Fruit fly (Drosophila melanogaster) whole organism, embryonic: ENCODE results near the gene CG16965.

Experiments
- Abd-B ChIP-seq: fragments of 200-800 bp; sonication (Bioruptor generic); optimal IDR thresholded peaks from 2 replicates; lab custom pipeline; 2018; ENCODE audit warnings: missing biosample characterization, mild to moderate bottlenecking, missing genetic modification characterization, moderate library complexity
- Atf3 ChIP-seq: fragments of 200-800 bp; sonication (Bioruptor generic); optimal IDR thresholded peaks from 3 replicates; lab custom pipeline; 2016; ENCODE audit warnings: missing biosample characterization, missing genetic modification characterization
- CG10267 ChIP-seq: fragments of 200-800 bp; sonication (Bioruptor generic); optimal IDR thresholded peaks from 2 replicates; lab custom pipeline; 2018; ENCODE audit warnings: missing biosample characterization, mild to moderate bottlenecking, missing genetic modification characterization, moderate library complexity
- CG10979 ChIP-seq: fragments of 200-800 bp; sonication (Bioruptor generic); optimal IDR thresholded peaks from 2 replicates; lab custom pipeline; 2018; ENCODE audit warnings: missing biosample characterization, mild to moderate bottlenecking, missing genetic modification characterization, moderate library complexity
- CG11456 ChIP-seq: fragments of 200-800 bp; sonication (Bioruptor generic); IDR thresholded peaks from 3 replicates; pipeline ENCODE4 v1.3.6; 2022; ENCODE audit warnings: missing biosample characterization, missing genetic modification characterization
- CG11723 ChIP-seq: fragments of 200-800 bp; sonication (Bioruptor generic); optimal IDR thresholded peaks from 2 replicates; lab custom pipeline; 2017; ENCODE audit warnings: missing biosample characterization, mild to moderate bottlenecking, missing genetic modification characterization
- CG13123 ChIP-seq: fragments of 200-800 bp; sonication (Bioruptor generic); optimal IDR thresholded peaks from 2 replicates; lab custom pipeline; 2016; ENCODE audit warnings: missing biosample characterization, missing genetic modification characterization
- CG13424 ChIP-seq: fragments of 200-800 bp; sonication (Bioruptor generic); optimal IDR thresholded peaks from 2 replicates; lab custom pipeline; 2019; ENCODE audit warnings: missing biosample characterization, mild to moderate bottlenecking, missing genetic modification characterization, moderate library complexity
- CG13894 ChIP-seq: fragments of 200-800 bp; sonication (Bioruptor generic); optimal IDR thresholded peaks from 3 replicates; lab custom pipeline; 2018; ENCODE audit warnings: missing biosample characterization, mild to moderate bottlenecking, missing genetic modification characterization, moderate library complexity
- CG1603 ChIP-seq: fragments of 200-800 bp; sonication (Bioruptor generic); optimal IDR thresholded peaks from 2 replicates; lab custom pipeline; 2019; ENCODE audit warnings: missing biosample characterization, mild to moderate bottlenecking, missing genetic modification characterization, moderate library complexity
- CG1792 ChIP-seq: fragments of 200-800 bp; sonication (Bioruptor generic); optimal IDR thresholded peaks from 2 replicates; lab custom pipeline; 2016; ENCODE audit warnings: missing biosample characterization, missing genetic modification characterization
- CG2120 ChIP-seq: fragments of 200-800 bp; sonication (Bioruptor generic); optimal IDR thresholded peaks from 3 replicates; lab custom pipeline; 2016; ENCODE audit warnings: missing biosample characterization, missing genetic modification characterization
- CG2678 ChIP-seq: fragments of 200-800 bp; sonication (Bioruptor generic); optimal IDR thresholded peaks from 3 replicates; lab custom pipeline; 2019; ENCODE audit warnings: missing biosample characterization, mild to moderate bottlenecking, missing genetic modification characterization, moderate library complexity
- CG30403 ChIP-seq: fragments of 200-800 bp; sonication (Bioruptor generic); optimal IDR thresholded peaks from 3 replicates; lab custom pipeline; 2016; ENCODE audit warnings: missing biosample characterization, missing genetic modification characterization
- CG31388 ChIP-seq: fragments of 200-800 bp; sonication (Bioruptor generic); optimal IDR thresholded peaks from 2 replicates; lab custom pipeline; 2016; ENCODE audit warnings: missing biosample characterization, missing genetic modification characterization
- CG33213 ChIP-seq: fragments of 200-800 bp; sonication (Bioruptor generic); optimal IDR thresholded peaks from 3 replicates; lab custom pipeline; 2016; ENCODE audit warnings: missing biosample characterization, missing genetic modification characterization
- CG42726 ChIP-seq: fragments of 200-800 bp; sonication (Bioruptor generic); IDR thresholded peaks from 2 replicates; pipeline ENCODE4 v1.3.6; 2022; ENCODE audit warnings: missing biosample characterization, missing genetic modification characterization; ENCODE audit not compliant: partially characterized antibody
- CG8944 ChIP-seq: fragments of 200-800 bp; sonication (Bioruptor generic); optimal IDR thresholded peaks from 3 replicates; lab custom pipeline; 2016; ENCODE audit warnings: missing biosample characterization, missing genetic modification characterization
- D19B ChIP-seq: fragments of 200-800 bp; sonication (Bioruptor generic); optimal IDR thresholded peaks from 2 replicates; lab custom pipeline; 2017; ENCODE audit warnings: missing biosample characterization, mild to moderate bottlenecking, missing genetic modification characterization
- Dbx ChIP-seq: fragments of 200-800 bp; sonication (Bioruptor generic); IDR thresholded peaks from 3 replicates; pipeline ENCODE4 v1.3.6; 2022; ENCODE audit warnings: missing biosample characterization, missing genetic modification characterization
- HHEX ChIP-seq: fragments of 200-800 bp; sonication (Bioruptor generic); optimal IDR thresholded peaks from 3 replicates; lab custom pipeline; 2017; ENCODE audit warnings: missing biosample characterization, mild to moderate bottlenecking, missing genetic modification characterization, missing genetic modification reagents
- HLH54F ChIP-seq: fragments of 200-800 bp; sonication (Bioruptor generic); optimal IDR thresholded peaks from 3 replicates; lab custom pipeline; 2016; ENCODE audit warnings: missing biosample characterization, missing genetic modification characterization
- Hmr ChIP-seq: fragments of 200-800 bp; sonication (Bioruptor generic); optimal IDR thresholded peaks from 3 replicates; lab custom pipeline; 2017; ENCODE audit warnings: mild to moderate bottlenecking, missing biosample characterization, missing genetic modification reagents, missing genetic modification characterization
- Mad ChIP-seq: fragments of 200-800 bp; sonication (Bioruptor generic); optimal IDR thresholded peaks from 2 replicates; lab custom pipeline; 2016; ENCODE audit warnings: missing biosample characterization, missing genetic modification characterization
- Nf-YB ChIP-seq: fragments of 200-800 bp; sonication (Bioruptor generic); optimal IDR thresholded peaks from 3 replicates; lab custom pipeline; 2019; ENCODE audit warnings: missing biosample characterization, mild to moderate bottlenecking, missing genetic modification characterization, moderate library complexity
- Oli ChIP-seq: fragments of 200-800 bp; sonication (Bioruptor generic); optimal IDR thresholded peaks from 2 replicates; lab custom pipeline; 2018; ENCODE audit warnings: missing biosample characterization, mild to moderate bottlenecking, missing genetic modification characterization, moderate library complexity
- Scr ChIP-seq: fragments of 200-800 bp; sonication (Bioruptor generic); IDR thresholded peaks from 2 replicates; pipeline ENCODE4 v1.3.6; 2022; ENCODE audit warnings: missing biosample characterization, missing genetic modification characterization; ENCODE audit not compliant: partially characterized antibody
- Sin3A ChIP-seq: fragments of >200 bp; optimal IDR thresholded peaks from 2 replicates; lab custom pipeline; 2018
- Spps ChIP-seq: fragments of 200-800 bp; sonication (Bioruptor generic); optimal IDR thresholded peaks from 2 replicates; lab custom pipeline; 2018; ENCODE audit warnings: missing biosample characterization, mild to moderate bottlenecking, missing genetic modification characterization
- YL-1 ChIP-seq: fragments of 200-800 bp; sonication (Bioruptor generic); optimal IDR thresholded peaks from 3 replicates; lab custom pipeline; 2017; ENCODE audit warnings: missing biosample characterization, mild to moderate bottlenecking, missing genetic modification characterization
- bab2 ChIP-seq: fragments of 200-800 bp; sonication (Bioruptor generic); optimal IDR thresholded peaks from 2 replicates; lab custom pipeline; 2016; ENCODE audit warnings: missing biosample characterization, missing genetic modification characterization
- bcd ChIP-seq: fragments of 200-800 bp; sonication (Bioruptor generic); optimal IDR thresholded peaks from 2 replicates; lab custom pipeline; 2017; ENCODE audit warnings: missing biosample characterization, mild to moderate bottlenecking, missing genetic modification characterization
- btn ChIP-seq: fragments of 200-800 bp; sonication (Bioruptor generic); optimal IDR thresholded peaks from 2 replicates; lab custom pipeline; 2016; ENCODE audit warnings: missing biosample characterization, missing genetic modification characterization
- chm ChIP-seq: fragments of 200-800 bp; sonication (Bioruptor generic); IDR thresholded peaks from 2 replicates; pipeline ENCODE4 v1.3.6; 2022; ENCODE audit warnings: missing biosample characterization, missing genetic modification characterization
- dati ChIP-seq: fragments of 200-800 bp; sonication (Bioruptor generic); IDR thresholded peaks from 2 replicates; pipeline ENCODE4 v1.3.6; 2022; ENCODE audit warnings: missing biosample characterization, missing genetic modification characterization
- dpn ChIP-seq, 2 experiments: fragments of 200-800 bp; sonication (Bioruptor generic); optimal IDR thresholded peaks; 3 replicates each; lab custom pipeline; 2016; ENCODE audit warnings: missing biosample characterization in 2 of 2, missing genetic modification characterization in 2 of 2
- exex ChIP-seq: fragments of 200-800 bp; sonication (Bioruptor generic); optimal IDR thresholded peaks from 4 replicates; lab custom pipeline; 2018; ENCODE audit warnings: missing biosample characterization, mild to moderate bottlenecking, missing genetic modification characterization, moderate library complexity
- grau ChIP-seq: fragments of 200-800 bp; optimal IDR thresholded peaks from 3 replicates; lab custom pipeline; 2019; ENCODE audit warnings: missing biosample characterization, mild to moderate bottlenecking, missing genetic modification characterization, moderate library complexity
- gt ChIP-seq: fragments of 200-800 bp; sonication (Bioruptor generic); IDR thresholded peaks from 2 replicates; pipeline ENCODE4 v1.3.6; 2022; ENCODE audit warnings: missing biosample characterization, missing genetic modification characterization
- jumu ChIP-seq: fragments of 200-800 bp; sonication (Bioruptor generic); optimal IDR thresholded peaks from 3 replicates; lab custom pipeline; 2016; ENCODE audit warnings: missing biosample characterization, missing genetic modification characterization
- ken ChIP-seq: fragments of 200-800 bp; sonication (Bioruptor generic); IDR thresholded peaks from 3 replicates; pipeline ENCODE4 v1.3.6; 2022; ENCODE audit warnings: missing biosample characterization, missing genetic modification characterization
- lov ChIP-seq, 2 experiments: fragments of 200-800 bp in 1 of 2; fragments of >200 bp in 1 of 2; sonication (Bioruptor generic) in 1 of 2; IDR thresholded peaks in 1 of 2; optimal IDR thresholded peaks in 1 of 2; 2 replicates in 1 of 2; 3 replicates in 1 of 2; pipeline versions ENCODE4 v1.3.6 to Lab custom; 2017 to 2022; ENCODE audit warnings: missing biosample characterization in 1 of 2, missing genetic modification characterization in 1 of 2
- mam ChIP-seq: fragments of 200-800 bp; sonication (Bioruptor generic); optimal IDR thresholded peaks from 3 replicates; lab custom pipeline; 2016; ENCODE audit warnings: missing biosample characterization, missing genetic modification characterization
- nerfin-2 ChIP-seq: fragments of 200-800 bp; sonication (Bioruptor generic); IDR thresholded peaks from 2 replicates; pipeline ENCODE4 v1.3.6; 2022; ENCODE audit warnings: missing biosample characterization, missing genetic modification characterization; ENCODE audit not compliant: partially characterized antibody
- otp ChIP-seq: fragments of 200-800 bp; sonication (Bioruptor generic); IDR thresholded peaks from 3 replicates; pipeline ENCODE4, ENCODE4 v1.3.6; 2022; ENCODE audit warnings: missing biosample characterization, missing genetic modification characterization
- p53 ChIP-seq: fragments of 200-800 bp; sonication (Bioruptor generic); optimal IDR thresholded peaks from 2 replicates; lab custom pipeline; 2016; ENCODE audit warnings: missing biosample characterization, missing genetic modification characterization
- run ChIP-seq: fragments of 200-800 bp; sonication (Bioruptor generic); optimal IDR thresholded peaks from 3 replicates; lab custom pipeline; 2018; ENCODE audit warnings: missing biosample characterization, mild to moderate bottlenecking, missing genetic modification characterization
- sna ChIP-seq: fragments of 200-800 bp; sonication (Bioruptor generic); IDR thresholded peaks from 2 replicates; pipeline ENCODE4 v1.3.6; 2022; ENCODE audit warnings: missing biosample characterization, missing genetic modification characterization; ENCODE audit not compliant: partially characterized antibody
- sqz ChIP-seq: fragments of 200-800 bp; sonication (Bioruptor generic); optimal IDR thresholded peaks from 3 replicates; lab custom pipeline; 2018; ENCODE audit warnings: missing biosample characterization, mild to moderate bottlenecking, missing genetic modification characterization

CG16965 gene

DNA sequence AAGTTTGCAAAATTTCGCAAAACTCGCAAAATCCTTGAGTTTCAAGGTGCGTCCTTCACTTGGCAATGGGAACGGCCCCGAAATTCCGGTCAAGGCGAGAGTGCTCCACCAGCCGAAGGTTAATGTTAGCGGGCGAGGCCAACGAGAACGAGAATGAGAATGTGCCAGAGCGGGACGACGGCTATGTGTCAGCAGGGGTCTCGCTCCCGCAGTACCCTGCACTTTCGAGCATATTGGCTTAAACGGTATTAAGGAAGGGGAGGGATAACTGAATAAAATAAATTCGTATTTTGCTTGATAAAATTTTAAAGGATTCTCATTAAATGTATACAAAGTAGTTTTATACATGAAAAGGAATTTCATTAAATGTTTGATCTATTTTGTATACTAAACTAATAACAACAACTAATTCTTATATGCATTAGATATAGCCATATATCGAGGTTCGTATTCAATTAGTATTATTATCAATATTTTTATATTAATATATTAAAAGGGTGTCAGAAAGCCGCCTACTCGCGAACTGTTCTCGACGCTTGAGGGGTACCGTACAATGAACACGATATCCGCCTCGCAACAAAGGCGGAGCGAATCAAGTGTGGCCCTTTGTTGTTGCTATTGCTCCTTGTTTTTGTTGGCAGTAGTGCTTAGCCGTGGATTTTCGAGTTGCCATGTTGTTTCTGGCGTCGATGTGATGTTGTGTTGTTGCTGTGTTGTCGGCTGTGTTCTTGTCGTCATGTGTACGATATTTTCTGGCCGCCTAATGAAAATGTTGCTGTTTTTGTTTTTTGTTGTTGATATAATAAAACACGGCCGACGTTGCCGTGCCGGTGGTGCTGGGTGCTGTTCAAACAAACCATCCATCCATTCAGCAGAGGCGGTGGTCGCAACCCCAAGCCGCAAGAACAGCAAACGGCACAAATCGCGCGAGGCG is 25.3 kb downstream of the CG16965 start (continued):
- peak; percentile 88 for TF ChIP-seq run (tag; lab: Kevin White, UChicago)
- TF ChIP-seq CG13123 (GFP tag; lab: Kevin White, UChicago) = peak; percentile 87
- TF ChIP-seq jumu (GFP tag; lab: Kevin White, UChicago) = peak; percentile 51
- no peak for TF ChIP-seq lov (optimal IDR thresholded peaks at IDR 0.05; lab: Kevin White, UChicago)
- TF ChIP-seq lov (GFP tag; IDR thresholded peaks at IDR 0.05; lab: Robert Waterston, UW) = no peak
- TF ChIP-seq CG10267 (tag; lab: Kevin White, UChicago) = peak; percentile 95
- TF ChIP-seq sna (GFP tag; lab: Robert Waterston, UW) = no peak
- TF ChIP-seq dati (GFP tag; lab: Robert Waterston, UW) = no peak
- no peak for TF ChIP-seq Scr (GFP tag; lab: Robert Waterston, UW)
- TF ChIP-seq Sin3A (lab: Kevin White, UChicago) = no peak
- peak; percentile 58 for TF ChIP-seq CG1603
- TF ChIP-seq CG8944 (GFP tag; lab: Kevin White, UChicago) = peak; percentile 38
- TF ChIP-seq D19B (GFP tag; lab: Kevin White, UChicago) = peak; percentile 96
- peak; percentile 93 for TF ChIP-seq HHEX (GFP tag; lab: Kevin White, UChicago)
- TF ChIP-seq sqz (GFP tag; lab: Kevin White, UChicago) = peak; percentile 81
- TF ChIP-seq gt = no peak
- peak; percentile 98 for TF ChIP-seq CG13424
- peak; percentile 91 for TF ChIP-seq YL-1 (GFP tag; lab: Kevin White, UChicago)
- peak; percentile 45 for TF ChIP-seq CG13894 (tag; lab: Kevin White, UChicago)
- peak; percentile 24 for TF ChIP-seq CG33213 (GFP tag; lab: Kevin White, UChicago)
- peak; percentile 46 for TF ChIP-seq CG1792 (GFP tag; lab: Kevin White, UChicago)
- peak; percentile 97 for TF ChIP-seq bcd (GFP tag; lab: Kevin White, UChicago)
- peak; percentile 79 for TF ChIP-seq CG31388 (GFP tag; lab: Kevin White, UChicago)
- no peak for TF ChIP-seq CG11456 (GFP tag; lab: Robert Waterston, UW)
- peak; percentile 71 to 92 for TF ChIP-seq dpn (GFP tag; optimal IDR thresholded peaks at IDR 0.05; lab: Kevin White, UChicago)
- peak; percentile 75 for TF ChIP-seq exex (tag; lab: Kevin White, UChicago)
- TF ChIP-seq Nf-YB (GFP tag; lab: Kevin White, UChicago) = peak; percentile 88
- peak; percentile 59 for TF ChIP-seq Mad
- peak; percentile 95 for TF ChIP-seq CG30403 (GFP tag; lab: Kevin White, UChicago)
- peak; percentile 94 for TF ChIP-seq Abd-B (GFP tag; lab: Kevin White, UChicago)
- TF ChIP-seq btn (GFP tag; lab: Kevin White, UChicago) = peak; percentile 46
- TF ChIP-seq HLH54F = peak; percentile 46

DNA sequence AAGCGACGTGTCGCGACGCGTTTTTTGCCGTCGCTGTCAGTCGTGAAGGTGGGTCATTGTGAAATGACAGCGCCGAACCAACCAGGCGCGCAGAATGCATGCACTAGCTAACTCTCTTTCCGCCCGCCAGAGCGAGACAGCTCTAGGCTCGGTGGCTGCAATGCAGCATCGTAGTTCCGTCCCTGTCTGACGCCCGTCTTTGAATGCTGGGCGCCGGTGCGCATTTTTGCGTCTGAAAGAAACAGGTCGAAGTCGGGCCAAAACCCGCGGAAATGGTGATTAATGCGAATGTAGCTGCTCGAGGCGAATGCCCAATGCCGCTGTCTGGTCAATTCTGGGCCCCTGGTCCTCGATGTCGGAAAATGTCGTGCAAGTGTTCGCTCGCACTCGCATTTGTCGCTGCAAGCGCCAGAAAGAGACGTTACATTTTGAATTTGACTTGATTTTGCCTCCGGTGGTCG is 26.0 kb downstream of the CG16965 start:
- peak; percentile 100 for TF ChIP-seq p53 (GFP tag; lab: Kevin White, UChicago)
- peak; percentile 35 for TF ChIP-seq Oli (tag; lab: Kevin White, UChicago)
- TF ChIP-seq CG11723 = peak; percentile 8
- peak; percentile 12 for TF ChIP-seq mam
- no peak for TF ChIP-seq Atf3 (GFP tag; lab: Kevin White, UChicago)
- TF ChIP-seq otp (GFP tag; lab: Robert Waterston, UW) = no peak
- no peak for TF ChIP-seq bab2
- no peak for TF ChIP-seq Spps
- TF ChIP-seq CG42726 (GFP tag; lab: Robert Waterston, UW) = no peak
- TF ChIP-seq ken = no peak
- TF ChIP-seq Dbx = no peak
- TF ChIP-seq CG2120 (GFP tag; lab: Kevin White, UChicago) = no peak
- no peak for TF ChIP-seq chm (GFP tag; lab: Robert Waterston, UW)
- TF ChIP-seq Hmr = peak; percentile 94
- peak; percentile 50 for TF ChIP-seq CG10979 (tag; lab: Kevin White, UChicago)
- no peak for TF ChIP-seq nerfin-2
- peak; percentile 41 for TF ChIP-seq CG2678
- TF ChIP-seq grau (tag; lab: Kevin White, UChicago) = peak; percentile 55
